Worm (Caenorhabditis elegans): ENCODE data around the gene clh-2.

The clh-2 gene

ce11 chrII:11329021-11329479, 22.6 kb upstream of the clh-2 start, which contains the start of gene tag-180:
TSS of gene tag-180 (minus strand) at chrII:11329429.
- TF ChIP-seq F13H6.1 (tag; optimal IDR thresholded peaks at IDR 0.05) (no peak), nhr-77 (tag; optimal IDR thresholded peaks at IDR 0.05) (no peak), gmeb-1 (tag; optimal IDR thresholded peaks at IDR 0.05) (no peak), blmp-1 (tag; optimal IDR thresholded peaks at IDR 0.05; ENCODE audit: insufficient read depth) (no peak), ama-1 (optimal IDR thresholded peaks at IDR 0.05) (no peak), C34F6.9 (tag; optimal IDR thresholded peaks at IDR 0.05) (peak; percentile 22)

DNA sequence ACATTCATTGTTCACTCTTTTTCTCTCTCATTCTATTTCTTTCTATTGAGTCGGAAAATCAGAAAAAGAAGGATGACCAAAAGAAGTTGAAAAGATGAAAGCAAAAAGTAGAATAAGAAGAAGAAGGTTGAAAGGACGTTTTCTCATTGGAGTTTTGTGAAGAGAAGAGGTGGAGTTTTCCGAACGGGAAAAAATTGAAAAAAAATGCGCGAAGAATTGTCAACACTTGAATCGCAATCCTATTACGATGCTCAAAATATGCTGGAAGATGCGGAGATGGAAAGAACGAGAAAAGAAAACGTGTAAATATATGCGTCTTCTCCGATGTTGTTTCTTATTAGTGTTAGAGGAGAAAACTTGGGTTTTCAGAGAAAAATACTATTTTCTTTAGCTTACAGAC, 18.3 kb upstream of the clh-2 start:
- no peak for TF ChIP-seq skn-1 (tag; optimal IDR thresholded peaks at IDR 0.05)
- peak; percentile 28 for TF ChIP-seq unc-55 (GFP tag; optimal IDR thresholded peaks at IDR 0.05)

DNA sequence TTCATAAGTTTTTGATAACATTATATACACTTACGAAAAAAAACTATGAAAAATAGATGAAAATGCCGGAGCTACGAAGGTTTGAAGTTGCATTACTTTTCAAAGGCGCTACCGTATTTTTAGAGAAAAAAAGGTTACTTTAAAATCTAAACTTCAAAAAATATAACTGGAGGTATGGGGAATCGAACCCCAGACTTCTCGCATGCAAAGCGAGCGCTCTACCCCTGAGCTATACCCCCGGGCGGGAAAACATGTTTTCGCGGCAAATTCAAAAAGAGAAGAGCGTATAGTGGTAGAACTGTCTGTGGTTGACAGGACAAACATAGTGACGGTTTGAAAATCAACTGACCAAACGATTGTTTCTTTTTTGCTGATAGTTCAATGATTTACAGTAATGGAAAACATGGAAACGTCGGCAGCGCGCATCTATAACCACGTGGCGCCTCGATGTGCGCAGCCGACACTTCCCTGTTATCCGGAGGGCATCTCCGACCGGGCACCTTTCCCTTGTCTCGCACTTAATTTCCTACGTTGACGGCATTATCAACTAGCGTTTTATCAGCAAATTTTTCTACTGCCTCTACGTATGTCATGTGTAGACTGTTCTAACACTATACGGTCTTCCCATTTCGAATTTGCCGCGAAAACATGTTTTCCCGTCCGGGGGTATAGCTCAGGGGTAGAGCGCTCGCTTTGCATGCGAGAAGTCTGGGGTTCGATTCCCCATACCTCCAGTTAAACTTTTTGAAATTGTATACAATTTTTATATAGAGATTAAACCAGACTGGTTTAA, 17.7 kb upstream of the clh-2 start:
- TF ChIP-seq sma-9 (GFP tag; optimal IDR thresholded peaks at IDR 0.05) (peak; percentile 6), sma-9 (tag; optimal IDR thresholded peaks at IDR 0.05) (no peak), snpc-4 (tag; optimal IDR thresholded peaks at IDR 0.05) (peak; percentile 54), nhr-11 (tag; optimal IDR thresholded peaks at IDR 0.05) (no peak)

DNA sequence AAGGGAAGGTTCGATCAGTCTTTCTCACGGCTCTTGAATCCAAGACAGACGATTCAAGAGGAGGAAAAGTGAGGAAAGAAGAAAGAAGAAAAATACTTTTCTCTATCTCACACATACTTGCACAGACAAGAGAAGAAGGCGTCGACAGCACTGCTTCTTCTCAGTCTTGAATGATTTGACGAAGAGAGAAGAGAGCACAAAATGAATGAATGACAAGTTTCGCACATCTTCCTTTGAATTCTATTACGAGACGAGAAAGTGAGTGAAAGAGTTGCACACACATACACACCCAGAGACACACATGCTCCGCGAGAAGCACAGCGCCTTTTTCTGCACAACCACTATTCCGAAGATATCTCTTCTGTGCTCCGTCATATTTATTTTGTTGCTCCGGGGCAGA, 16.0 kb upstream of the clh-2 start:
- TF ChIP-seq mdl-1 (tag; optimal IDR thresholded peaks at IDR 0.05), result no peak
- no peak for TF ChIP-seq nhr-6 (tag; optimal IDR thresholded peaks at IDR 0.05)
- TF ChIP-seq zag-1 (tag; optimal IDR thresholded peaks at IDR 0.05), result peak; percentile 63
- no peak for TF ChIP-seq mbf-1 (tag; optimal IDR thresholded peaks at IDR 0.05)
- TF ChIP-seq nhr-21 (tag; optimal IDR thresholded peaks at IDR 0.05), result no peak
- TF ChIP-seq unc-55 (GFP tag; optimal IDR thresholded peaks at IDR 0.05), result peak; percentile 68
- peak; percentile 38 for TF ChIP-seq C34F6.9 (tag; optimal IDR thresholded peaks at IDR 0.05)
- TF ChIP-seq nhr-10 (tag; optimal IDR thresholded peaks at IDR 0.05), result no peak
- no peak for TF ChIP-seq skn-1 (tag; optimal IDR thresholded peaks at IDR 0.05)

DNA sequence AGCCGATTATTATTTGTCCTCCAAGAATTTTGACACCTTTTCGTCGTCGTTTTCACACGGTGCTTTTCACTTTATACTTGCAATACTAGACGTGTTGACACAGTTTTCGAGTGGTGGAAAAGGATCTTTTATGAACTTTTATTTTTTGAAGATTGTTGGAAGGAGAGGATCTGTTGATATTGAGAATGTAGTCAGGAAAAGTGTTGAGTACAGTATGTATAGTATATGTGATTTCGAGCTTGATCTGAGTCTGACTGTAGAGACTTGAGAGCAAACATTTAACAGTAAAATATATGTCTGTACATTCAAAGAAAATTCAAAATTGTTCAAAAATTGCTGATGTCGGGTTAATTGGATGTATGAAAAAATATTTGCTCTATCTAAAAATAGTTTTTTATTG, 15.5 kb upstream of the clh-2 start:
- TF ChIP-seq ama-1 (optimal IDR thresholded peaks at IDR 0.05) (peak; percentile 28), nhr-21 (tag; optimal IDR thresholded peaks at IDR 0.05) (peak; percentile 44), dmd-4 (tag; optimal IDR thresholded peaks at IDR 0.05) (no peak)

- TF ChIP-seq mdl-1 (tag; optimal IDR thresholded peaks at IDR 0.05), result no peak
- TF ChIP-seq sma-9 (GFP tag; optimal IDR thresholded peaks at IDR 0.05), result no peak
- TF ChIP-seq sma-9 (tag; optimal IDR thresholded peaks at IDR 0.05), result no peak
- TF ChIP-seq F13H6.1 (tag; optimal IDR thresholded peaks at IDR 0.05), result no peak
- no peak for TF ChIP-seq nhr-6 (tag; optimal IDR thresholded peaks at IDR 0.05)
- TF ChIP-seq unc-55 (GFP tag; optimal IDR thresholded peaks at IDR 0.05), result no peak
- TF ChIP-seq nhr-10 (tag; optimal IDR thresholded peaks at IDR 0.05), result no peak
- no peak for TF ChIP-seq elt-1 (tag; optimal IDR thresholded peaks at IDR 0.05)
- TF ChIP-seq nhr-23 (tag; optimal IDR thresholded peaks at IDR 0.05), result no peak
These were observed 15.0 kb upstream of the clh-2 start for ce11 chrII:11336640-11337241.

DNA sequence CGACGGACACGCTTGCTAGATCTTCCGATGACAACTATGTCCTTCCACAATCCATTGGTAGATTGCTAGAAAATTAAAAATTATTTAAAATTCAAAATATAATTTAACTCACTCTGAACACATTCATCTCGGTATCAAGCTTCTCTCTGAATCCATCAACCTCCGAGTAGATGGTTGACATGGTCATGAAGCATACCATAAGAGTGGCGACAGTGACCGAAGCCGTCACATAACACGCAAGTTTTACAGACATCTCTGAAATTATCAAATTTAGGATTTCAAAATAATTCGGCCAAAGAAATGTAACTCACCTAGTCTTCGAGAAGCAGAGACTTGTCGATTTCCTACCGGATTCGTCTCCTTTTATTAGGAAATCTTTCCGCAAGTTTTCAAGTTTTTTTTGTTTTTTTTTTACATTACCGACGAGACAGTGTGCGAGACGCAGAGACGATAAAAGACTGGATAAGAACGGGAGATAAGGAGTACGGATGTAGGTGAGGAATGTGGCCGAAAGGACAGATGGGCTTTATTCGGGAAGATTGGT, 14.1 kb upstream of the clh-2 start, which contains the start of gene sqt-1:
sqt-1 (minus strand) TSS at position 341 of the 544 bp plus-strand sequence.
- TF ChIP-seq Y55F3AM.14 (GFP tag; optimal IDR thresholded peaks at IDR 0.05) (no peak), elt-1 (tag; optimal IDR thresholded peaks at IDR 0.05) (no peak), unc-62 (GFP tag; optimal IDR thresholded peaks at IDR 0.05) (no peak), nhr-6 (tag; optimal IDR thresholded peaks at IDR 0.05) (no peak), C34F6.9 (tag; optimal IDR thresholded peaks at IDR 0.05) (no peak), sem-4 (tag; optimal IDR thresholded peaks at IDR 0.05) (peak; percentile 37), nhr-12 (tag; optimal IDR thresholded peaks at IDR 0.05) (no peak), ztf-4 (tag; optimal IDR thresholded peaks at IDR 0.05) (no peak), ztf-1 (GFP tag; conservative IDR thresholded peaks at IDR 0.05) (no peak), unc-55 (GFP tag; optimal IDR thresholded peaks at IDR 0.05) (peak; percentile 64), peb-1 (tag; optimal IDR thresholded peaks at IDR 0.05) (no peak), nhr-237 (tag; optimal IDR thresholded peaks at IDR 0.05) (no peak), lin-39 (tag; optimal IDR thresholded peaks at IDR 0.05) (no peak), skn-1 (tag; optimal IDR thresholded peaks at IDR 0.05) (no peak), fos-1 (tag; optimal IDR thresholded peaks at IDR 0.05) (no peak), aly-2 (tag; optimal IDR thresholded peaks at IDR 0.05) (no peak), ama-1 (optimal IDR thresholded peaks at IDR 0.05) (peak; percentile 69), blmp-1 (tag; optimal IDR thresholded peaks at IDR 0.05; ENCODE audit: insufficient read depth) (no peak), lin-13 (GFP tag; optimal IDR thresholded peaks at IDR 0.05) (no peak), nhr-21 (tag; optimal IDR thresholded peaks at IDR 0.05) (peak; percentile 36), dmd-4 (tag; optimal IDR thresholded peaks at IDR 0.05) (no peak), gmeb-1 (tag; optimal IDR thresholded peaks at IDR 0.05) (no peak), mdl-1 (tag; optimal IDR thresholded peaks at IDR 0.05) (no peak), egl-27 (tag; optimal IDR thresholded peaks at IDR 0.05) (no peak), R02D3.7 (tag; optimal IDR thresholded peaks at IDR 0.05) (no peak), nhr-23 (tag; optimal IDR thresholded peaks at IDR 0.05) (no peak), sma-9 (GFP tag; optimal IDR thresholded peaks at IDR 0.05) (no peak), sma-9 (tag; optimal IDR thresholded peaks at IDR 0.05) (no peak), ceh-82 (tag; optimal IDR thresholded peaks at IDR 0.05) (no peak)
